Fruit fly (Drosophila melanogaster) ovary, adult (tissue): ENCODE data around the gene CG42272.

Experiments used
- CG17801 ChIP-seq: fragments of 200-800 bp; optimal IDR thresholded peaks from 2 replicates; lab custom pipeline; 2019; ENCODE audit warnings: missing biosample characterization, mild to moderate bottlenecking, missing genetic modification characterization, moderate library complexity; ENCODE audit not compliant: partially characterized antibody

The CG42272 gene

dm6 chr3L:5802733-5803132 is at the start of gene CG42272:
Gene CG42272 (plus strand): TSS chr3L:5803033.
- no peak for TF ChIP-seq CG17801

- TF ChIP-seq CG17801: no peak
Observed at dm6 chr3L:5753605-5754365, 49.0 kb upstream of the CG42272 start.

dm6 chr3L:5764922-5765843 is 37.6 kb upstream of the CG42272 start, which contains the start of gene CG10576:
Gene CG10576 (minus strand): TSS chr3L:5765702.
- no peak for TF ChIP-seq CG17801

- no peak for TF ChIP-seq CG17801
Observed at dm6 chr3L:5765844-5766200, 37.0 kb upstream of the CG42272 start, which contains the start of gene Txl. Gene Txl (plus strand): TSS chr3L:5765846.

dm6 chr3L:5768532-5769497 is 34.0 kb upstream of the CG42272 start, which contains the start of the genes Ppat-Dpck and scny:
Gene Ppat-Dpck (minus strand): TSS chr3L:5768794.
Gene scny (plus strand): TSS chr3L:5769002.
- TF ChIP-seq CG17801: peak; percentile 35

- TF ChIP-seq CG17801: peak; percentile 58
Observed at dm6 chr3L:5770113-5770798, 32.6 kb upstream of the CG42272 start.

dm6 chr3L:5770817-5771425 is 31.9 kb upstream of the CG42272 start:
- TF ChIP-seq CG17801: peak; percentile 90

dm6 chr3L:5774782-5775181 is 28.1 kb upstream of the CG42272 start:
- TF ChIP-seq CG17801: no peak

dm6 chr3L:5777114-5777513 is 25.7 kb upstream of the CG42272 start, which contains the start of gene vito:
Gene vito (minus strand): TSS chr3L:5777333.
- TF ChIP-seq CG17801: no peak

- no peak for TF ChIP-seq CG17801
Observed at dm6 chr3L:5779476-5780401, 23.1 kb upstream of the CG42272 start, which contains the start of the genes Myt1, PGRP-LD and Pmi. Gene Myt1 (minus strand): TSS chr3L:5779591. Gene PGRP-LD (plus strand): TSS chr3L:5780051. Gene Pmi (plus strand): TSS chr3L:5780051.

dm6 chr3L:5785237-5786062 is 17.4 kb upstream of the CG42272 start:
- no peak for TF ChIP-seq CG17801

- TF ChIP-seq CG17801: no peak
Observed at dm6 chr3L:5786604-5787003, 16.2 kb upstream of the CG42272 start, which contains the start of gene Cralbp. Gene Cralbp (minus strand): TSS chr3L:5786718.

dm6 chr3L:5787476-5787875 is 15.4 kb upstream of the CG42272 start:
- no peak for TF ChIP-seq CG17801
